Fruit fly (Drosophila melanogaster) whole organism, embryonic: ENCODE measurements around the gene CG13917.
A peak's percentile ranks its signal among the peaks of the same experiment; 100 is the strongest.

ENCODE experiments used
- ATbp ChIP-seq: fragments of 200-800 bp; sonication (Bioruptor generic); optimal IDR thresholded peaks from 2 replicates; lab custom pipeline; 2017; ENCODE audit warnings: missing biosample characterization, mild to moderate bottlenecking, missing genetic modification characterization, missing genetic modification reagents
- Adf1 ChIP-seq: fragments of 200-800 bp; sonication (Bioruptor generic); IDR thresholded peaks from 2 replicates; pipeline ENCODE4 v1.3.6; 2022; ENCODE audit warnings: missing biosample characterization, missing genetic modification characterization
- CG11247 ChIP-seq: fragments of 200-800 bp; sonication (Bioruptor generic); IDR thresholded peaks from 2 replicates; pipeline ENCODE4 v1.3.6; 2022; ENCODE audit warnings: missing biosample characterization, missing genetic modification characterization
- CG12071 ChIP-seq: fragments of 200-800 bp; sonication (Bioruptor generic); optimal IDR thresholded peaks from 3 replicates; lab custom pipeline; 2018; ENCODE audit warnings: missing biosample characterization, mild to moderate bottlenecking, missing genetic modification characterization
- CG12236 ChIP-seq: fragments of 200-800 bp; sonication (Bioruptor generic); optimal IDR thresholded peaks from 2 replicates; lab custom pipeline; 2016; ENCODE audit warnings: missing biosample characterization, missing genetic modification characterization
- CG13624 ChIP-seq: fragments of 200-800 bp; sonication (Bioruptor generic); optimal IDR thresholded peaks from 2 replicates; lab custom pipeline; 2016; ENCODE audit warnings: missing biosample characterization, missing genetic modification characterization
- CG14860 ChIP-seq: fragments of 200-800 bp; sonication (Bioruptor generic); IDR thresholded peaks from 3 replicates; pipeline ENCODE4 v1.3.6; 2022; ENCODE audit warnings: missing biosample characterization, missing genetic modification characterization; ENCODE audit not compliant: partially characterized antibody
- CG15073 ChIP-seq: fragments of 200-800 bp; sonication (Bioruptor generic); optimal IDR thresholded peaks from 2 replicates; lab custom pipeline; 2016; ENCODE audit warnings: missing biosample characterization, missing genetic modification characterization
- CG15479 ChIP-seq: fragments of 200-800 bp; sonication (Bioruptor generic); optimal IDR thresholded peaks from 3 replicates; lab custom pipeline; 2019; ENCODE audit warnings: missing biosample characterization, mild to moderate bottlenecking, missing genetic modification characterization, moderate library complexity
- CG1602 ChIP-seq: fragments of 200-800 bp; sonication (Bioruptor generic); optimal IDR thresholded peaks from 3 replicates; lab custom pipeline; 2016; ENCODE audit warnings: missing biosample characterization, missing genetic modification characterization
- CG16813 ChIP-seq: fragments of 200-800 bp; sonication (Bioruptor generic); IDR thresholded peaks from 3 replicates; pipeline ENCODE4 v1.3.6; 2022; ENCODE audit warnings: missing biosample characterization, missing genetic modification characterization; ENCODE audit not compliant: partially characterized antibody
- CG18599 ChIP-seq: fragments of 200-800 bp; sonication (Bioruptor generic); optimal IDR thresholded peaks from 3 replicates; lab custom pipeline; 2017; ENCODE audit warnings: missing biosample characterization, missing genetic modification characterization, mild to moderate bottlenecking, moderate library complexity, missing genetic modification reagents
- CG2120 ChIP-seq: fragments of 200-800 bp; sonication (Bioruptor generic); optimal IDR thresholded peaks from 3 replicates; lab custom pipeline; 2016; ENCODE audit warnings: missing biosample characterization, missing genetic modification characterization
- CG2199 ChIP-seq: fragments of 200-800 bp; sonication (Bioruptor generic); IDR thresholded peaks from 3 replicates; pipeline ENCODE4 v1.3.6; 2022; ENCODE audit warnings: missing biosample characterization, missing genetic modification characterization
- CG3163 ChIP-seq: fragments of 200-800 bp; sonication (Bioruptor generic); optimal IDR thresholded peaks from 3 replicates; lab custom pipeline; 2016; ENCODE audit warnings: missing biosample characterization, missing genetic modification characterization
- CG34376 ChIP-seq: fragments of 200-800 bp; sonication (Bioruptor generic); optimal IDR thresholded peaks from 2 replicates; lab custom pipeline; 2018; ENCODE audit warnings: missing biosample characterization, mild to moderate bottlenecking, missing genetic modification characterization
- CG3838 ChIP-seq: fragments of 200-800 bp; sonication (Bioruptor generic); optimal IDR thresholded peaks from 3 replicates; lab custom pipeline; 2016; ENCODE audit warnings: missing biosample characterization, missing genetic modification characterization
- CG5245 ChIP-seq: fragments of 200-800 bp; sonication (Bioruptor generic); optimal IDR thresholded peaks from 3 replicates; lab custom pipeline; 2016; ENCODE audit warnings: missing biosample characterization, missing genetic modification characterization
- CG6254 ChIP-seq: fragments of 200-800 bp; sonication (Bioruptor generic); optimal IDR thresholded peaks from 3 replicates; lab custom pipeline; 2017; ENCODE audit warnings: mild to moderate bottlenecking, missing biosample characterization, missing genetic modification reagents, missing genetic modification characterization
- CG6854 ChIP-seq: fragments of 200-800 bp; sonication (Bioruptor generic); optimal IDR thresholded peaks from 3 replicates; lab custom pipeline; 2017; ENCODE audit warnings: missing biosample characterization, mild to moderate bottlenecking, missing genetic modification characterization
- CG8944 ChIP-seq: fragments of 200-800 bp; sonication (Bioruptor generic); optimal IDR thresholded peaks from 3 replicates; lab custom pipeline; 2016; ENCODE audit warnings: missing biosample characterization, missing genetic modification characterization
- Chrac-16 ChIP-seq: fragments of 200-800 bp; sonication (Bioruptor generic); optimal IDR thresholded peaks from 3 replicates; lab custom pipeline; 2016; ENCODE audit warnings: missing biosample characterization, missing genetic modification characterization
- Doc2 ChIP-seq: fragments of 200-800 bp; sonication (Bioruptor generic); IDR thresholded peaks from 2 replicates; pipeline ENCODE4 v1.3.6; 2022; ENCODE audit warnings: missing biosample characterization, missing genetic modification characterization
- E2f1 ChIP-seq: fragments of 200-800 bp; sonication (Bioruptor generic); IDR thresholded peaks from 2 replicates; pipeline ENCODE4 v1.3.6; 2022; ENCODE audit warnings: missing biosample characterization, missing genetic modification characterization
- E2f2 ChIP-seq: fragments of 200-800 bp; sonication (Bioruptor generic); IDR thresholded peaks from 2 replicates; pipeline ENCODE4 v1.3.6; 2022; ENCODE audit warnings: missing biosample characterization, missing genetic modification characterization
- H15 ChIP-seq: fragments of 200-800 bp; sonication (Bioruptor generic); IDR thresholded peaks from 3 replicates; pipeline ENCODE4 v1.3.6; 2022; ENCODE audit warnings: missing biosample characterization, missing genetic modification characterization
- H2.0 ChIP-seq: fragments of 200-800 bp; sonication (Bioruptor generic); IDR thresholded peaks from 2 replicates; pipeline ENCODE4 v1.3.6; 2022; ENCODE audit warnings: missing biosample characterization, missing genetic modification characterization
- HLHmδ ChIP-seq: fragments of 200-800 bp; sonication (Bioruptor generic); optimal IDR thresholded peaks from 2 replicates; lab custom pipeline; 2018; ENCODE audit warnings: missing biosample characterization, mild to moderate bottlenecking, missing genetic modification characterization, moderate library complexity
- Hand ChIP-seq: fragments of 200-800 bp; sonication (Bioruptor generic); optimal IDR thresholded peaks from 2 replicates; lab custom pipeline; 2017; ENCODE audit warnings: mild to moderate bottlenecking, missing biosample characterization, missing genetic modification reagents, missing genetic modification characterization
- PHDP ChIP-seq: fragments of 200-800 bp; sonication (Bioruptor generic); optimal IDR thresholded peaks from 3 replicates; lab custom pipeline; 2018; ENCODE audit warnings: missing biosample characterization, mild to moderate bottlenecking, missing genetic modification characterization, moderate library complexity
- Rx ChIP-seq: fragments of 200-800 bp; sonication (Bioruptor generic); IDR thresholded peaks from 2 replicates; pipeline ENCODE4 v1.3.6; 2022; ENCODE audit warnings: missing biosample characterization, missing genetic modification characterization
- Sox100B ChIP-seq: fragments of 200-800 bp; sonication (Bioruptor generic); optimal IDR thresholded peaks from 3 replicates; lab custom pipeline; 2018; ENCODE audit warnings: missing biosample characterization, mild to moderate bottlenecking, missing genetic modification characterization
- Sox102F ChIP-seq: fragments of 200-800 bp; sonication (Bioruptor generic); optimal IDR thresholded peaks from 2 replicates; lab custom pipeline; 2018; ENCODE audit warnings: missing biosample characterization, mild to moderate bottlenecking, missing genetic modification characterization, moderate library complexity
- Spps ChIP-seq: fragments of 200-800 bp; sonication (Bioruptor generic); optimal IDR thresholded peaks from 2 replicates; lab custom pipeline; 2018; ENCODE audit warnings: missing biosample characterization, mild to moderate bottlenecking, missing genetic modification characterization
- Vsx1 ChIP-seq: fragments of 200-800 bp; sonication (Bioruptor generic); optimal IDR thresholded peaks from 2 replicates; lab custom pipeline; 2017; ENCODE audit warnings: missing biosample characterization, mild to moderate bottlenecking, missing genetic modification characterization, missing genetic modification reagents
- Xrp1 ChIP-seq: fragments of 200-800 bp; sonication (Bioruptor generic); IDR thresholded peaks from 2 replicates; pipeline ENCODE4 v1.3.6; 2022; ENCODE audit warnings: missing biosample characterization, missing genetic modification characterization
- cato ChIP-seq: fragments of 200-800 bp; sonication (Bioruptor generic); optimal IDR thresholded peaks from 2 replicates; lab custom pipeline; 2016; ENCODE audit warnings: missing biosample characterization, missing genetic modification characterization, borderline replicate concordance
- danr ChIP-seq: fragments of 200-800 bp; sonication (Bioruptor generic); IDR thresholded peaks from 2 replicates; pipeline ENCODE4 v1.3.6; 2022; ENCODE audit warnings: missing biosample characterization, missing genetic modification characterization
- dysf ChIP-seq: fragments of 200-800 bp; sonication (Bioruptor generic); IDR thresholded peaks from 3 replicates; pipeline ENCODE4 v1.3.6; 2022; ENCODE audit warnings: missing biosample characterization, missing genetic modification characterization
- eve ChIP-seq, 2 experiments: fragments of >200 bp; optimal IDR thresholded peaks; 2 replicates each; lab custom pipeline; 2017; ENCODE audit warnings: missing biosample characterization in 2 of 2, missing genetic modification characterization in 2 of 2
- gce ChIP-seq: fragments of 200-800 bp; sonication (Bioruptor generic); IDR thresholded peaks from 3 replicates; pipeline ENCODE4 v1.3.6; 2022; ENCODE audit warnings: missing biosample characterization, missing genetic modification characterization
- gt ChIP-seq: fragments of 200-800 bp; sonication (Bioruptor generic); IDR thresholded peaks from 2 replicates; pipeline ENCODE4 v1.3.6; 2022; ENCODE audit warnings: missing biosample characterization, missing genetic modification characterization
- ind ChIP-seq: fragments of 200-800 bp; sonication (Bioruptor generic); optimal IDR thresholded peaks from 3 replicates; lab custom pipeline; 2016; ENCODE audit warnings: missing biosample characterization, missing genetic modification characterization
- knrl ChIP-seq: fragments of 200-800 bp; sonication (Bioruptor generic); IDR thresholded peaks from 3 replicates; pipeline ENCODE4 v1.3.6; 2022; ENCODE audit warnings: missing biosample characterization, missing genetic modification characterization; ENCODE audit not compliant: partially characterized antibody
- lola ChIP-seq, 3 experiments: fragments of >200 bp in 2 of 3; fragments of 200-800 bp in 1 of 3; sonication (Bioruptor generic) in 1 of 3; optimal IDR thresholded peaks; 2 replicates each; lab custom pipeline; 2017 to 2019; ENCODE audit warnings: missing biosample characterization in 3 of 3, missing genetic modification characterization in 3 of 3, mild to moderate bottlenecking in 1 of 3, moderate library complexity in 1 of 3
- pum ChIP-seq: fragments of 200-800 bp; sonication (Bioruptor generic); optimal IDR thresholded peaks from 2 replicates; lab custom pipeline; 2016; ENCODE audit warnings: missing biosample characterization, missing genetic modification characterization
- pzg ChIP-seq: fragments of 200-800 bp; sonication (Bioruptor generic); optimal IDR thresholded peaks from 3 replicates; lab custom pipeline; 2018; ENCODE audit warnings: missing biosample characterization, mild to moderate bottlenecking, missing genetic modification characterization, moderate library complexity
- so ChIP-seq: fragments of 200-800 bp; sonication (Bioruptor generic); IDR thresholded peaks from 3 replicates; pipeline ENCODE4 v1.3.6; 2022; ENCODE audit warnings: missing biosample characterization, missing genetic modification characterization
- trh ChIP-seq: fragments of 200-800 bp; sonication (Bioruptor generic); optimal IDR thresholded peaks from 2 replicates; lab custom pipeline; 2016; ENCODE audit warnings: missing biosample characterization, missing genetic modification characterization
- zf30C ChIP-seq: fragments of 200-800 bp; sonication (Bioruptor generic); optimal IDR thresholded peaks from 3 replicates; lab custom pipeline; 2018; ENCODE audit warnings: missing biosample characterization, mild to moderate bottlenecking, missing genetic modification characterization

The CG13917 gene

DNA sequence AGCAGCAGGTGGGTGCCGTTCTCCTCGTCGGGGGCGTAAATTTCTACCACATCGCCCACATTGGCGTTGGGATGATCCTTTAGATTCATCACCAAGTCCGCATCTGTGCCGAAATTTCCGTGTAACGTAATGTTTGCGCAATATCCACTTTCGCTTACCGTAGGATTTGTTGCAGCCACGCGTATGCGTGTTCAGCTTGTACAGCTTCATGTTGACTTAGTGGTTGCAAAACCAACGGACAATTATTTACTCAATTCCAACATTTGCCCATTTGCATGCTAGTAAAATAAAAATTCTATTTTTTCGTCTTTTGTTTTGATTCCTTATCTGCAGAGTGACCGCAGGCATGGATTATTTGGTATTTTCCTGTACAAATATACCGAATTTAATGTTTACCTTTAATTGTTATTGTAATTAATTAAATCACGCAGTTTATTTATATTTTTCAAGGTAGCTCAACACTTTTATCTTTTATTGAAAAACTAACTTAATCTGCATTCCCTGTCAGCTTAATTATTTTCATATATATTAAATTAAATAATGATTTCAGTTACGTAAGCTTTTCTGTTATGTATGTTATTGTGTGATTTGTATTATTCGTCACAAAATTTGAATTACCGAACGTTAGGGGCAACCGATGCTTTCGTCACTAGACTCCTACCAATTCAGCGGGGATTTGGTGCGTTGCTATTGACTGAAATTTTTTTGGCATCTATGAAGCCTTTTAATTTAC lies 42.6 kb upstream of the CG13917 start, which contains the start of gene Iml1 (continued):
- TF ChIP-seq CG14860 (GFP tag; lab: Robert Waterston, UW) (no peak), lola (GFP tag; optimal IDR thresholded peaks at IDR 0.05; lab: Kevin White, UChicago) (no peak), CG18599 (GFP tag; lab: Kevin White, UChicago) (no peak), CG12071 (GFP tag; lab: Kevin White, UChicago) (no peak), CG6254 (peak; percentile 68), CG13624 (no peak), ind (GFP tag; lab: Kevin White, UChicago) (no peak), CG6854 (GFP tag; lab: Kevin White, UChicago) (no peak), H2.0 (GFP tag; lab: Robert Waterston, UW) (no peak), Xrp1 (GFP tag; lab: Robert Waterston, UW) (no peak), zf30C (GFP tag; lab: Kevin White, UChicago) (no peak), CG8944 (GFP tag; lab: Kevin White, UChicago) (no peak), CG3838 (no peak), CG34376 (no peak), ATbp (GFP tag; lab: Kevin White, UChicago) (no peak), Sox102F (GFP tag; lab: Kevin White, UChicago) (no peak), CG5245 (GFP tag; lab: Kevin White, UChicago) (no peak), Hand (GFP tag; lab: Kevin White, UChicago) (no peak), pzg (GFP tag; lab: Kevin White, UChicago) (peak; percentile 23), H15 (GFP tag; lab: Robert Waterston, UW) (no peak), Sox100B (GFP tag; lab: Kevin White, UChicago) (no peak), so (no peak), dysf (peak; percentile 53; the same call in 2 of the 3 replicates), knrl (no peak), Adf1 (GFP tag; lab: Robert Waterston, UW) (no peak), cato (GFP tag; lab: Kevin White, UChicago) (no peak), CG2120 (no peak), pum (no peak), gce (GFP tag; lab: Robert Waterston, UW) (no peak), CG15073 (GFP tag; lab: Kevin White, UChicago) (no peak), CG15479 (GFP tag; lab: Kevin White, UChicago) (peak; percentile 61), Doc2 (GFP tag; lab: Robert Waterston, UW) (no peak), HLHmδ (GFP tag; lab: Kevin White, UChicago) (no peak), CG11247 (GFP tag; lab: Robert Waterston, UW) (peak; percentile 50), trh (GFP tag; lab: Kevin White, UChicago) (no peak), Spps (tag; lab: Kevin White, UChicago) (no peak), CG1602 (peak; percentile 12), Vsx1 (GFP tag; lab: Kevin White, UChicago) (no peak), danr (no peak), gt (GFP tag; lab: Robert Waterston, UW) (no peak), Chrac-16 (peak; percentile 10), E2f1 (GFP tag; lab: Robert Waterston, UW) (0 out of 2 replicates have a peak, but pooled peaks have one; percentile 20), CG12236 (no peak), eve (GFP tag; optimal IDR thresholded peaks at IDR 0.05; lab: Kevin White, UChicago) (no peak), Rx (GFP tag; lab: Robert Waterston, UW) (0 out of 2 replicates have a peak, but pooled peaks have one; percentile 14), PHDP (tag; lab: Kevin White, UChicago) (no peak), CG3163 (GFP tag; lab: Kevin White, UChicago) (no peak), CG2199 (no peak), CG16813 (GFP tag; lab: Robert Waterston, UW) (no peak; the same call in 2 of the 3 replicates), E2f2 (GFP tag; lab: Robert Waterston, UW) (no peak)
